Fruit fly (Drosophila melanogaster) whole organism, wandering third instar larva: Measurements from ENCODE around the gene ex.

Experiments
- Abd-B ChIP-seq: fragments of >200 bp; optimal IDR thresholded peaks from 2 replicates; lab custom pipeline; 2017; ENCODE audit warnings: missing biosample characterization, missing genetic modification characterization
- CG32264 ChIP-seq: fragments of 200-800 bp; sonication (Bioruptor generic); optimal IDR thresholded peaks from 2 replicates; lab custom pipeline; 2016; ENCODE audit warnings: missing biosample characterization, missing genetic modification characterization
- CG9705 ChIP-seq: fragments of 200-800 bp; sonication (Bioruptor generic); optimal IDR thresholded peaks from 2 replicates; lab custom pipeline; 2018; ENCODE audit warnings: missing biosample characterization, mild to moderate bottlenecking, missing genetic modification characterization
- CrebA ChIP-seq: fragments of 200-800 bp; sonication (Bioruptor generic); optimal IDR thresholded peaks from 2 replicates; lab custom pipeline; 2016; ENCODE audit warnings: missing biosample characterization, mild to moderate bottlenecking, missing genetic modification characterization, borderline replicate concordance
- Dfd ChIP-seq: fragments of >200 bp; optimal IDR thresholded peaks from 2 replicates; lab custom pipeline; 2017; ENCODE audit warnings: missing biosample characterization, missing genetic modification characterization
- Dif ChIP-seq: fragments of 200-275, 200-300 bp; sonication (Bioruptor generic); optimal IDR thresholded peaks from 2 replicates; lab custom pipeline; 2018; ENCODE audit warnings: missing biosample characterization, missing genetic modification characterization; ENCODE audit not compliant: partially characterized antibody
- GATAd ChIP-seq: sonication (Bioruptor generic); optimal IDR thresholded peaks from 2 replicates; lab custom pipeline; 2016; ENCODE audit warnings: missing biosample characterization, missing genetic modification characterization
- HLH106 ChIP-seq: fragments of 200-800 bp; optimal IDR thresholded peaks from 3 replicates; lab custom pipeline; 2019; ENCODE audit warnings: missing biosample characterization, mild to moderate bottlenecking, missing genetic modification characterization, moderate library complexity
- Hnf4 ChIP-seq: fragments of 200-800 bp; sonication (Bioruptor generic); optimal IDR thresholded peaks from 2 replicates; lab custom pipeline; 2016; ENCODE audit warnings: missing biosample characterization, mild to moderate bottlenecking, missing genetic modification characterization
- Hr78 ChIP-seq: fragments of >200 bp; optimal IDR thresholded peaks from 2 replicates; lab custom pipeline; 2017; ENCODE audit warnings: missing biosample characterization, missing genetic modification characterization
- Hr83 ChIP-seq: fragments of 200-300 bp; sonication (Bioruptor generic); optimal IDR thresholded peaks from 2 replicates; lab custom pipeline; 2016; ENCODE audit warnings: missing biosample characterization, mild to moderate bottlenecking, missing genetic modification characterization, moderate library complexity; ENCODE audit not compliant: poor library complexity, severe bottlenecking
- Jra ChIP-seq: sonication (Bioruptor generic); optimal IDR thresholded peaks from 2 replicates; lab custom pipeline; 2016; ENCODE audit warnings: missing biosample characterization, missing genetic modification characterization
- Mio ChIP-seq: sonication (Bioruptor generic); optimal IDR thresholded peaks from 2 replicates; lab custom pipeline; 2016; ENCODE audit warnings: missing biosample characterization, missing genetic modification characterization
- Myc ChIP-seq: fragments of >200 bp; optimal IDR thresholded peaks from 2 replicates; lab custom pipeline; 2017
- N ChIP-seq: fragments of >200 bp; optimal IDR thresholded peaks from 2 replicates; lab custom pipeline; 2018; ENCODE audit warnings: missing biosample characterization, missing external identifiers, missing genetic modification characterization
- OdsH ChIP-seq: fragments of 200-800 bp; sonication (Bioruptor generic); optimal IDR thresholded peaks from 2 replicates; lab custom pipeline; 2016; ENCODE audit warnings: missing biosample characterization, mild to moderate bottlenecking, missing genetic modification characterization
- Rel ChIP-seq, 2 experiments: fragments of 200-800 bp; sonication (Bioruptor generic) in 1 of 2; optimal IDR thresholded peaks; 2 replicates in 1 of 2; 3 replicates in 1 of 2; lab custom pipeline; 2016 to 2019; ENCODE audit warnings: mild to moderate bottlenecking in 2 of 2, missing biosample characterization in 2 of 2, missing genetic modification characterization in 2 of 2, moderate library complexity in 1 of 2
- Sp1 ChIP-seq: fragments of 200-800 bp; sonication (Bioruptor generic); optimal IDR thresholded peaks from 3 replicates; lab custom pipeline; 2019; ENCODE audit warnings: missing biosample characterization, mild to moderate bottlenecking, missing genetic modification characterization, moderate library complexity
- Vsx2 ChIP-seq: fragments of 200-300, 225-300 bp; sonication (Bioruptor generic); optimal IDR thresholded peaks from 2 replicates; lab custom pipeline; 2018; ENCODE audit warnings: missing biosample characterization, missing genetic modification characterization; ENCODE audit not compliant: partially characterized antibody
- br ChIP-seq: fragments of 200-800 bp; sonication (Bioruptor generic); optimal IDR thresholded peaks from 2 replicates; lab custom pipeline; 2016; ENCODE audit warnings: missing biosample characterization, missing genetic modification characterization
- brk ChIP-seq: fragments of 200-800 bp; sonication (Bioruptor generic); optimal IDR thresholded peaks from 2 replicates; lab custom pipeline; 2016; ENCODE audit warnings: missing biosample characterization, mild to moderate bottlenecking, missing genetic modification characterization
- dl ChIP-seq, 2 experiments: fragments of 175-275, 200-275 bp in 1 of 2; fragments of 200-275 bp in 1 of 2; sonication (Bioruptor generic); optimal IDR thresholded peaks; lab custom pipeline; 2018; ENCODE audit warnings: mild to moderate bottlenecking in 2 of 2, missing biosample characterization in 2 of 2, missing genetic modification characterization in 2 of 2, moderate library complexity in 2 of 2; ENCODE audit not compliant: partially characterized antibody in 2 of 2, insufficient read depth in 1 of 2
- dmrt93B ChIP-seq: fragments of 200-800 bp; sonication (Bioruptor generic); optimal IDR thresholded peaks from 2 replicates; lab custom pipeline; 2018; ENCODE audit warnings: missing biosample characterization, mild to moderate bottlenecking, missing genetic modification characterization
- dsf ChIP-seq: sonication (Bioruptor generic); optimal IDR thresholded peaks from 2 replicates; lab custom pipeline; 2016; ENCODE audit warnings: missing biosample characterization, missing genetic modification characterization, borderline replicate concordance
- ey ChIP-seq: fragments of 200-800 bp; sonication (Bioruptor generic); optimal IDR thresholded peaks from 2 replicates; lab custom pipeline; 2016; ENCODE audit warnings: missing biosample characterization, missing genetic modification characterization
- foxo ChIP-seq, 2 experiments: fragments of 200-800 bp; sonication (Bioruptor generic); optimal IDR thresholded peaks; 2 replicates in 1 of 2; 3 replicates in 1 of 2; lab custom pipeline; 2016 to 2017; ENCODE audit warnings: missing biosample characterization in 2 of 2, missing genetic modification characterization in 2 of 2
- fru ChIP-seq: fragments of 200-800 bp; sonication (Bioruptor generic); optimal IDR thresholded peaks from 3 replicates; lab custom pipeline; 2016; ENCODE audit warnings: missing biosample characterization, mild to moderate bottlenecking, missing genetic modification characterization
- h ChIP-seq: fragments of 200-800 bp; sonication (Bioruptor generic); optimal IDR thresholded peaks from 3 replicates; lab custom pipeline; 2016; ENCODE audit warnings: missing biosample characterization, mild to moderate bottlenecking, missing genetic modification characterization
- jim ChIP-seq: fragments of 175-275, 200-325 bp; sonication (Bioruptor generic); optimal IDR thresholded peaks from 2 replicates; lab custom pipeline; 2016; ENCODE audit warnings: missing biosample characterization, mild to moderate bottlenecking, missing genetic modification characterization
- lola ChIP-seq: fragments of >200 bp; optimal IDR thresholded peaks from 2 replicates; lab custom pipeline; 2017; ENCODE audit warnings: missing biosample characterization, missing genetic modification characterization
- pan ChIP-seq: fragments of >200 bp; optimal IDR thresholded peaks from 2 replicates; lab custom pipeline; 2017
- psq ChIP-seq: fragments of 200-800 bp; sonication (Bioruptor generic); optimal IDR thresholded peaks from 3 replicates; lab custom pipeline; 2017; ENCODE audit warnings: missing biosample characterization, mild to moderate bottlenecking, missing genetic modification characterization, moderate library complexity
- rgr ChIP-seq: fragments of 200-800 bp; sonication (Bioruptor generic); optimal IDR thresholded peaks from 3 replicates; lab custom pipeline; 2016; ENCODE audit warnings: missing biosample characterization, mild to moderate bottlenecking, missing genetic modification characterization
- sage ChIP-seq: fragments of 200-800 bp; sonication (Bioruptor generic); optimal IDR thresholded peaks from 2 replicates; lab custom pipeline; 2016; ENCODE audit warnings: missing biosample characterization, mild to moderate bottlenecking, missing genetic modification characterization
- sv ChIP-seq: fragments of 200-800 bp; sonication (Bioruptor generic); optimal IDR thresholded peaks from 3 replicates; lab custom pipeline; 2016; ENCODE audit warnings: missing biosample characterization, missing genetic modification characterization
- tai ChIP-seq: sonication (Bioruptor generic); optimal IDR thresholded peaks from 2 replicates; lab custom pipeline; 2016; ENCODE audit warnings: missing biosample characterization, missing genetic modification characterization
- usp ChIP-seq: fragments of >200 bp; optimal IDR thresholded peaks from 2 replicates; lab custom pipeline; 2017; ENCODE audit warnings: missing biosample characterization, missing genetic modification characterization
- woc ChIP-seq: sonication (Bioruptor generic); optimal IDR thresholded peaks from 2 replicates; lab custom pipeline; 2016; ENCODE audit warnings: missing biosample characterization, mild to moderate bottlenecking, missing genetic modification characterization

ex gene

dm6 chr2L:427338-428234, 3.4 kb upstream of the ex start:
- TF ChIP-seq Vsx2 (no peak), dl (GFP tag; optimal IDR thresholded peaks at IDR 0.05; lab: Kevin White, UChicago; ENCODE audit: insufficient read depth in 1 of 2, partially characterized antibody in 2 of 2) (no peak), fru (GFP tag; lab: Kevin White, UChicago) (peak; percentile 95), brk (peak; percentile 92), CG32264 (GFP tag; lab: Kevin White, UChicago) (peak; percentile 77), br (GFP tag; lab: Kevin White, UChicago) (peak; percentile 97), pan (no peak), Hnf4 (GFP tag; lab: Kevin White, UChicago) (peak; percentile 96), woc (GFP tag; lab: Kevin White, UChicago) (peak; percentile 95), Abd-B (GFP tag; lab: Kevin White, UChicago) (no peak), sv (GFP tag; lab: Kevin White, UChicago) (no peak), h (GFP tag; lab: Kevin White, UChicago) (peak; percentile 94), Sp1 (GFP tag; lab: Kevin White, UChicago) (peak; percentile 94), lola (GFP tag; lab: Kevin White, UChicago) (no peak), Myc (lab: Kevin White, UChicago) (no peak), OdsH (GFP tag; lab: Kevin White, UChicago) (peak; percentile 96), sage (GFP tag; lab: Kevin White, UChicago) (peak; percentile 92), dmrt93B (GFP tag; lab: Kevin White, UChicago) (peak; percentile 85), ey (GFP tag; lab: Kevin White, UChicago) (peak; percentile 95), usp (GFP tag; lab: Kevin White, UChicago) (no peak), Jra (GFP tag; lab: Kevin White, UChicago) (peak; percentile 90), CG9705 (peak; percentile 86), psq (GFP tag; lab: Kevin White, UChicago) (peak; percentile 96), jim (GFP tag; lab: Kevin White, UChicago) (no peak), Mio (peak; percentile 64), dsf (GFP tag; lab: Kevin White, UChicago) (peak; percentile 72), rgr (GFP tag; lab: Kevin White, UChicago) (peak; percentile 93), N (GFP tag; lab: Kevin White, UChicago) (no peak), Hr83 (GFP tag; lab: Kevin White, UChicago) (peak; percentile 4), foxo (GFP tag; optimal IDR thresholded peaks at IDR 0.05; lab: Kevin White, UChicago) (peak; percentile 74 to 95), Hr78 (GFP tag; lab: Kevin White, UChicago) (no peak), CrebA (GFP tag; lab: Kevin White, UChicago) (no peak), Rel (GFP tag; optimal IDR thresholded peaks at IDR 0.05; lab: Kevin White, UChicago) (peak; percentile 68), Rel (tag; optimal IDR thresholded peaks at IDR 0.05; lab: Kevin White, UChicago) (peak; percentile 30), HLH106 (tag; lab: Kevin White, UChicago) (peak; percentile 81), tai (GFP tag; lab: Kevin White, UChicago) (no peak), Dif (GFP tag; lab: Kevin White, UChicago) (no peak), GATAd (GFP tag; lab: Kevin White, UChicago) (no peak), Dfd (GFP tag; lab: Kevin White, UChicago) (no peak)
